Worm (Caenorhabditis elegans) whole organism, young adult: ENCODE results near the gene R05G9.1.

Source experiments
- nhr-27 ChIP-seq: fragments of 200-800 bp; sonication (Bioruptor generic); optimal IDR thresholded peaks from 2 replicates; lab custom pipeline; 2018; ENCODE audit warnings: mild to moderate bottlenecking, missing genetic modification characterization, moderate library complexity, missing compliant biosample characterization
- unc-130 ChIP-seq: sonication (generic microtip); optimal IDR thresholded peaks from 2 replicates; lab custom pipeline; 2016; ENCODE audit warnings: missing genetic modification reagents, missing genetic modification characterization, missing compliant biosample characterization

- no peak for TF ChIP-seq unc-130 (GFP tag; lab: Kevin White, UChicago)
- no peak for TF ChIP-seq nhr-27 (tag; lab: Kevin White, UChicago)
These were observed 28.6 kb downstream of the R05G9.1 start, which contains the start of gene abch-1 for ce11 chrII:6531527-6531926.
